Fruit fly (Drosophila melanogaster): Measurements from ENCODE around the gene CG42342.

Gene CG42342

DNA sequence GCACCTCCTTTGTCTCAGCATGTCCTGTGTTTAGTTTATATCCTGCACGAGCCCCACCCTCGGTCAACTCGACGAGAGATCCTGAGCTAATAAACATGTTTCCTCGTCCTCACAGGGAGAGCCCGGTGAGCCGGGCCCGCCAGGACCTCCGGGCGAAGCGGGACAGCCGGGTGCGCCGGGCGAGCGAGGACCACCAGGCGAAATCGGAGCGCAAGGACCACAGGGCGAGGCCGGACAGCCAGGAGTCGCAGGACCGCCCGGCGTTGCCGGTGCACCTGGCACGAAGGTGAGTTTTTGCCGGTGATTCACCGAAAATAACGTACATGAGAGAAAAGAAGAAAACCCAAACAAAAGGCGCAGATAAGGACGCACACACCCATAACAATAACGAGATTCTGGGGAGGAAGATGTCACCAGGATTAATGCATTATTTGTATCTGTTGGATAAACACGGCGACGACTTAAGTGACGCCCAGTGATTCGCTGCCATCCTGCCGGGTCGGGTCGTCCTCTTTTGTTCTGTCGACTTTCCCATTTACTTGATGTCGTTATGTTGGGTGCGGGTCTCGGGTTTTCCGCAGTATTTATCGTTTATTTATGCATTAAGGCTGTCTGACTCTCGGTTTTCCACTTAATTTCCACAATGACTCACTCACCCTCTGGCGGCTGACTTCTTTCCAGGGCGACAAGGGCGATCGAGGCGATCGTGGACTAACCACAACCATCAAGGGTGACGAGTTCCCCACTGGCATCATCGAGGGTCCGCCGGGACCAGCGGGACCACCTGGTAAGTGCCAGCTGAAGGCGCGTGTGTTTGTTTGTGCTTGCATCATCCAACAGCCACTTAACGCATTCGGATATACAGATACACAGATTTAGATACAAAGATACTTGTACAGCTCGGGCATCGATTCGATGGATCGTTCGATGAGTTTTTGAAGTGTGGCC lies 49.4 kb downstream of the CG42342 start:
- TF ChIP-seq Dif (GFP tag; optimal IDR thresholded peaks at IDR 0.05; ENCODE audit: partially characterized antibody) (no peak), CrebA (GFP tag; optimal IDR thresholded peaks at IDR 0.05; ENCODE audit: borderline replicate concordance) (no peak), Dfd (GFP tag; optimal IDR thresholded peaks at IDR 0.05) (peak; percentile 98), Hr83 (GFP tag; optimal IDR thresholded peaks at IDR 0.05; ENCODE audit: poor library complexity, severe bottlenecking) (no peak), Rel (GFP tag; optimal IDR thresholded peaks at IDR 0.05) (no peak), Rel (tag; optimal IDR thresholded peaks at IDR 0.05) (no peak)

DNA sequence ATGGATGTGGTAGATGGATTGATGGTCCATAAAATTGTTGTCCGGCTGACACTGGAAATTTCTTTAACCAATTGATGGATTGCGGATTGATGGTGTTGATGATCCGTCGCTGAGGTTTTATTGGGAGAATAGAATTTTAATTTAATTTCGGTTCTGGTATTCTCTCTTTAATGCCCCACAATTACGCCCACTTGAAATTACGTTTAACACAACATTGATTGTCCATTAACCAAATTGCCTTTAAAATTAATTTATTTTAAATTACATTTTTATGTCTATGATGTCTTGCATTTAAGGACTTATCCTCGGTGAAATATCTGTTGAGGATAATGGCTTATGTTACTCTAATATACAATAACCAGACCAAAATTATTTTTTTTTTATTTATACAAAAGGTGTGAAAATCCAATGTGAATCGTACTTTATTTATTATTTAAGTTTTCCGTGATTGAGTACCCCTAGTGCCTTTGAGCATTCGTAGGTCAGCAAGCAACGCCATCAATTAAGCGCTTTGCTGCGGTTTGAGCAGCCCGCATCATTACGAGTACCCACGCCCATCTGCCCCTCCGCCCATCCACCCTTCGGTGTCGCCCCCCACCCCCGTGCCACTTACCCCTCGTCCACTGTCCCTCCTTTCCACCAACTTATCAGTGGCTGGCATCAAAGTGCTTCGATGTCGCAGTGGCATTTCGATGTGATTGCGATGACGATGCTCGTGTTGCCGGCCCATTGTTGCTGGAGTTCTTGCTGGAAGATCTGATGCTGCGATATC lies 51.1 kb downstream of the CG42342 start:
- no peak for TF ChIP-seq br (GFP tag; optimal IDR thresholded peaks at IDR 0.05)
- no peak for TF ChIP-seq Dif (GFP tag; optimal IDR thresholded peaks at IDR 0.05; ENCODE audit: partially characterized antibody)
- no peak for TF ChIP-seq Hr78 (GFP tag; optimal IDR thresholded peaks at IDR 0.05)
- no peak for TF ChIP-seq sv (GFP tag; optimal IDR thresholded peaks at IDR 0.05)
- TF ChIP-seq tai (GFP tag; optimal IDR thresholded peaks at IDR 0.05), result no peak
- no peak for TF ChIP-seq dmrt93B (GFP tag; optimal IDR thresholded peaks at IDR 0.05)
- TF ChIP-seq Rel (GFP tag; optimal IDR thresholded peaks at IDR 0.05), result no peak
- TF ChIP-seq Rel (tag; optimal IDR thresholded peaks at IDR 0.05), result no peak
- TF ChIP-seq Hr83 (GFP tag; optimal IDR thresholded peaks at IDR 0.05; ENCODE audit: poor library complexity, severe bottlenecking), result no peak
- TF ChIP-seq HLH106 (tag; optimal IDR thresholded peaks at IDR 0.05), result no peak
- no peak for TF ChIP-seq CG32264 (GFP tag; optimal IDR thresholded peaks at IDR 0.05)
- no peak for TF ChIP-seq brk (GFP tag; optimal IDR thresholded peaks at IDR 0.05)
- TF ChIP-seq sage (GFP tag; optimal IDR thresholded peaks at IDR 0.05), result no peak
- no peak for TF ChIP-seq jim (GFP tag; optimal IDR thresholded peaks at IDR 0.05)
- TF ChIP-seq ey (GFP tag; optimal IDR thresholded peaks at IDR 0.05), result no peak
- no peak for TF ChIP-seq CG9705 (GFP tag; optimal IDR thresholded peaks at IDR 0.05)
- TF ChIP-seq Vsx2 (GFP tag; optimal IDR thresholded peaks at IDR 0.05; ENCODE audit: partially characterized antibody), result no peak
- TF ChIP-seq psq (GFP tag; optimal IDR thresholded peaks at IDR 0.05), result no peak
- TF ChIP-seq N (GFP tag; optimal IDR thresholded peaks at IDR 0.05), result no peak
- no peak for TF ChIP-seq OdsH (GFP tag; optimal IDR thresholded peaks at IDR 0.05)
- TF ChIP-seq h (GFP tag; optimal IDR thresholded peaks at IDR 0.05), result no peak

DNA sequence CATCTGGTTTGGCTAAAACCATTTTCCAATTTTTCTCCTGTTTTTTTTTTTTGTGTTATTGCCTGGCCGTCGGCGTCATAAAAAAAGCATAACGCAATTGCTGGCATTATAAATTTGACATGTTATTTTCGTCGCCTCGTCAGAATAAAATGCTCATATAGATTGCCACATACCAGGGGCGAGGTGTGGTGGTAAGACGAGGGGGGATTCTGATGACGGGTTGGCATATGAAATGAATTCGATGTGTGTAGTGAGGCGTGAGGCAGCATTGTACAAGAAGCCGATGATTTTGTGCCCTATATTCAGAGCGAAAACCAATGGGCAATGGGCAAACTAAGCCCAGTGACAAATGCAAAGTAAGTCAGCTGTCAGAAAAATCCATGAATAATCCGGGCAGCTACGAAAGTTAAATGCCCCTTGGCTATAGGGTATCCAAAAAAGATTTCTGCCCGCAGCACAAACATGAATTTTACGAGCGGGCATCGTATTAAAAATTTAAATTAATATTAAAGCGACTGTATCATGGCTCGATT lies 56.1 kb downstream of the CG42342 start:
- no peak for TF ChIP-seq tai (GFP tag; optimal IDR thresholded peaks at IDR 0.05)
- no peak for TF ChIP-seq Jra (GFP tag; optimal IDR thresholded peaks at IDR 0.05)
- TF ChIP-seq OdsH (GFP tag; optimal IDR thresholded peaks at IDR 0.05), result no peak
- TF ChIP-seq dsf (GFP tag; optimal IDR thresholded peaks at IDR 0.05; ENCODE audit: borderline replicate concordance), result no peak
- no peak for TF ChIP-seq Myc (optimal IDR thresholded peaks at IDR 0.05)
- TF ChIP-seq sv (GFP tag; optimal IDR thresholded peaks at IDR 0.05), result no peak
- no peak for TF ChIP-seq Dfd (GFP tag; optimal IDR thresholded peaks at IDR 0.05)
- TF ChIP-seq ey (GFP tag; optimal IDR thresholded peaks at IDR 0.05), result no peak
- TF ChIP-seq sage (GFP tag; optimal IDR thresholded peaks at IDR 0.05), result no peak
- TF ChIP-seq br (GFP tag; optimal IDR thresholded peaks at IDR 0.05), result no peak
- no peak for TF ChIP-seq dmrt93B (GFP tag; optimal IDR thresholded peaks at IDR 0.05)
- no peak for TF ChIP-seq foxo (GFP tag; optimal IDR thresholded peaks at IDR 0.05)
- no peak for TF ChIP-seq brk (GFP tag; optimal IDR thresholded peaks at IDR 0.05)
- TF ChIP-seq Dif (GFP tag; optimal IDR thresholded peaks at IDR 0.05; ENCODE audit: partially characterized antibody), result no peak
- TF ChIP-seq Rel (GFP tag; optimal IDR thresholded peaks at IDR 0.05), result no peak
- no peak for TF ChIP-seq Rel (tag; optimal IDR thresholded peaks at IDR 0.05)
- TF ChIP-seq CrebA (GFP tag; optimal IDR thresholded peaks at IDR 0.05; ENCODE audit: borderline replicate concordance), result no peak
- no peak for TF ChIP-seq Hnf4 (GFP tag; optimal IDR thresholded peaks at IDR 0.05)

DNA sequence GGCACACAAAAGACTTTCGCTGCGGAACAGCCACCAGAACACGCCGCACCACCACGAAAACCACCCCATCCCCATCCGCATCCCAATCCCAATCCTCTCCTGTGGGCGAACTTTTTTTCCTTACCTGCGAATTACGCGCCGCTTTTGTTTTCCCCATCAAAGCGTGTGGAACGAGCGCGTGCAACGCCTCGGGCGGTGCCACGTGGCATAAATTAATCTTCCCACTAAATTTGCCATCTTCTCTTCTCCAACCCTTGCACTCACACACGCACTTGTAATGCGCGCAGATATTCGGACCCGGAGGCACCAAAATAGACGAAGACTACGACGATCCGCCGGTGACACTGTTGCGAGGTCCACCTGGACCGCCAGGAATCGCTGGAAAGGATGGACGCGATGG lies 62.2 kb downstream of the CG42342 start:
- no peak for TF ChIP-seq rgr (GFP tag; optimal IDR thresholded peaks at IDR 0.05)
- no peak for TF ChIP-seq HLH106 (tag; optimal IDR thresholded peaks at IDR 0.05)
- no peak for TF ChIP-seq psq (GFP tag; optimal IDR thresholded peaks at IDR 0.05)
- TF ChIP-seq foxo (GFP tag; optimal IDR thresholded peaks at IDR 0.05), result no peak
- no peak for TF ChIP-seq Mio (GFP tag; optimal IDR thresholded peaks at IDR 0.05)
- TF ChIP-seq Hr78 (GFP tag; optimal IDR thresholded peaks at IDR 0.05), result no peak
- TF ChIP-seq sage (GFP tag; optimal IDR thresholded peaks at IDR 0.05), result no peak
- TF ChIP-seq lola (GFP tag; optimal IDR thresholded peaks at IDR 0.05), result no peak
- TF ChIP-seq CrebA (GFP tag; optimal IDR thresholded peaks at IDR 0.05; ENCODE audit: borderline replicate concordance), result no peak
- no peak for TF ChIP-seq brk (GFP tag; optimal IDR thresholded peaks at IDR 0.05)
- no peak for TF ChIP-seq Hr83 (GFP tag; optimal IDR thresholded peaks at IDR 0.05; ENCODE audit: poor library complexity, severe bottlenecking)
- TF ChIP-seq CG32264 (GFP tag; optimal IDR thresholded peaks at IDR 0.05), result no peak

Data from whole organism, wandering third instar larva.